Worm (Caenorhabditis elegans): ENCODE measurements around the gene C09H5.7.

DNA sequence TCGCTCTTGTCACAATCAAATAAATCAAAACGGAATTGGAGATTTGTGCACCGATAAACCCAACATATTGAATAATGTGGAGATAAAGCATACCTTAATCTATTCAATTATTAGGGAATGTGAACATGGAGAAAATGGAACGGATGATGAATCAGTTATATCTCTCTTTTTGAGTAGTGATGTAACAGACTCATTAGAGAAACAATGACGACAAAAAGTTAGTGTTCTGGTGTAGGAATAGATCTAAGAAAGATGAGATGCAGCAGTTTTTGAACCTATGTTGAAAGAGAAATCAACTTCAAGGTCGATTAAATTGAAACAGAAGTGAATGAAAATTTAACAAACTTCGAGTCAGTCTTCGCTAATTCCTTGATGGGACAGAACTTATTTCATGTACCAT, 10.3 kb upstream of the C09H5.7 start, which contains the start of gene str-146:
- TF ChIP-seq sma-9 (GFP tag; optimal IDR thresholded peaks at IDR 0.05): no peak
- TF ChIP-seq sma-9 (tag; optimal IDR thresholded peaks at IDR 0.05): no peak
- no peak for TF ChIP-seq elt-1 (tag; optimal IDR thresholded peaks at IDR 0.05)
- TF ChIP-seq unc-62 (GFP tag; optimal IDR thresholded peaks at IDR 0.05): no peak
- no peak for TF ChIP-seq nhr-6 (tag; optimal IDR thresholded peaks at IDR 0.05)
- no peak for TF ChIP-seq nhr-23 (tag; optimal IDR thresholded peaks at IDR 0.05)
- TF ChIP-seq nhr-25 (tag; optimal IDR thresholded peaks at IDR 0.05): no peak
- no peak for TF ChIP-seq zag-1 (tag; optimal IDR thresholded peaks at IDR 0.05)
- no peak for TF ChIP-seq ZK546.5 (tag; optimal IDR thresholded peaks at IDR 0.05)
- TF ChIP-seq snpc-4 (tag; optimal IDR thresholded peaks at IDR 0.05): no peak
- TF ChIP-seq ceh-82 (tag; optimal IDR thresholded peaks at IDR 0.05): no peak
- TF ChIP-seq ama-1 (optimal IDR thresholded peaks at IDR 0.05): no peak
- TF ChIP-seq mbf-1 (tag; optimal IDR thresholded peaks at IDR 0.05): no peak
- TF ChIP-seq elt-3 (tag; optimal IDR thresholded peaks at IDR 0.05): no peak
- no peak for TF ChIP-seq lin-13 (GFP tag; optimal IDR thresholded peaks at IDR 0.05)

Data from whole organism, L2 larva.